Fruit fly (Drosophila melanogaster) whole organism, embryonic: ENCODE results near the gene CG44040.

Experiments used
- Hmr ChIP-seq: fragments of 200-800 bp; sonication (Bioruptor generic); optimal IDR thresholded peaks from 3 replicates; lab custom pipeline; 2017; ENCODE audit warnings: mild to moderate bottlenecking, missing biosample characterization, missing genetic modification reagents, missing genetic modification characterization
- MBD-R2 ChIP-seq: fragments of 200-800 bp; sonication (Bioruptor generic); IDR thresholded peaks from 2 replicates; pipeline ENCODE4 v1.3.6; 2022; ENCODE audit warnings: missing biosample characterization, missing genetic modification characterization
- Myb ChIP-seq: fragments of 200-800 bp; sonication (Bioruptor generic); optimal IDR thresholded peaks from 2 replicates; lab custom pipeline; 2016; ENCODE audit warnings: missing biosample characterization, missing genetic modification characterization
- fd64A ChIP-seq: fragments of 200-800 bp; sonication (Bioruptor generic); optimal IDR thresholded peaks from 3 replicates; lab custom pipeline; 2018; ENCODE audit warnings: missing biosample characterization, mild to moderate bottlenecking, missing genetic modification characterization

dm6 chr3R:15275158-15275623 is 45.0 kb upstream of the CG44040 start, which contains the start of the genes Cp190 and CG4338:
- TF ChIP-seq Hmr (GFP tag; lab: Kevin White, UChicago) = peak; percentile 98
- TF ChIP-seq MBD-R2 = peak; percentile 98
- peak; percentile 79 for TF ChIP-seq Myb (GFP tag; lab: Kevin White, UChicago)
- peak; percentile 85 for TF ChIP-seq fd64A (GFP tag; lab: Kevin White, UChicago)
